Fruit fly (Drosophila melanogaster) whole organism, larva: Measurements from ENCODE around the gene CG18132.

Experiments
- noc ChIP-seq: fragments of 200-800 bp; sonication (Bioruptor generic); optimal IDR thresholded peaks from 3 replicates; lab custom pipeline; 2019; ENCODE audit warnings: missing biosample characterization, mild to moderate bottlenecking, missing genetic modification characterization, moderate library complexity

Gene CG18132

DNA sequence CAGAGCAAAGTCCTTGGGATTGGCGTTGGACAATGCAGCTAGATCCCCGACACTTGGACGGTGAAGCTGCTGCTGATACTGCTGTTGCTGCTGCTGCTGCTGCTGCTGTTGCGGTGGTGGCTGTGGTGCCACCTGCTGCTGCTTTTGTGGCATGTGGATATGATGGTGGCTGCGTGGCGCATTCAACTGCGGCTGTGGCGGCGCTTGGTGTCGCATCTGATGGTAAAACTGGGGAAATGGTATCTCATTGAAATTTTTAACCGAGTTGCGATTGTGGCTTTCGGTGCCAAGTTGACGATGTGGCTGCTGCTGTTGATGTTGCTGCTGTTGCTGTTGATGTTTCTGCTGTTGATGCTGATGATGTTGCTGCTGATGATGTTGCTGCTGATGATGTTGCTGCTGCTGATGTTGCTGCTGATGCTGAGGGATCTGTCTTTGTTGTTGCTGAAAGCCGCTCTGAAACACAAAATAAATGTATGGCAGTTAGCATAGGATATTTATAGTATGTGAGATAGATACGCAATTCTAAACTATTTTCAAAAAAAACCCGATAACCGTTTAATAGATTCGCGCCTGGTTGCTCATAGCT is 18.2 kb downstream of the CG18132 start:
- TF ChIP-seq noc: no peak

DNA sequence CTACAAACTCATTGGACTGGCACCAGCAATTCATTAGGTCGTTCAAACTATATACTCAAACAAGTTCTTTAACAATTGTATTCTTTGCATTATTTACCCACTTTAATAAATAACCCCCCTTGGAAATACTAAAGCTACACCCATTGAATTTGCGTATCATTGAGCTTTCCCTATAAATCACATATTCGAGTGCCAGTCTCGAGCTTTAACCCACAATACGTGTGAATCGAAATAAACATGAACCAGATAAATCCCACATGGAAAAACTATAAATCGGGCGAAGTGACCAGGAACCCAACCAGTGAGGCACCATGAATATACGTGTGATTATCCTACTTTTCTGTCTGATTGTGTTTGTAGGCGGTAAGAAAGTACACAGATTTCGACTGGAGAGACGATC is 20.3 kb downstream of the CG18132 start, which contains the start of gene CG31661:
TSS of gene CG31661 (plus strand) at position 301 of the 400 bp plus-strand sequence.
- no peak for TF ChIP-seq noc

- no peak for TF ChIP-seq noc
These were observed 22.1 kb downstream of the CG18132 start, which contains the start of gene CG31926 for dm6 chr2L:1495160-1495559. TSS of gene CG31926 (plus strand) at chr2L:1495460.

dm6 chr2L:1493770-1494169 is 23.5 kb downstream of the CG18132 start, which contains the start of gene CG33128:
TSS of gene CG33128 (plus strand) at chr2L:1494070.
- TF ChIP-seq noc: no peak

dm6 chr2L:1491791-1492345 is 25.4 kb downstream of the CG18132 start, which contains the start of gene CG31928:
TSS of gene CG31928 (plus strand) at chr2L:1492295.
- no peak for TF ChIP-seq noc

- no peak for TF ChIP-seq noc
These were observed 31.2 kb downstream of the CG18132 start for dm6 chr2L:1485975-1486665.

dm6 chr2L:1478488-1478887 is 38.8 kb downstream of the CG18132 start:
- no peak for TF ChIP-seq noc

DNA sequence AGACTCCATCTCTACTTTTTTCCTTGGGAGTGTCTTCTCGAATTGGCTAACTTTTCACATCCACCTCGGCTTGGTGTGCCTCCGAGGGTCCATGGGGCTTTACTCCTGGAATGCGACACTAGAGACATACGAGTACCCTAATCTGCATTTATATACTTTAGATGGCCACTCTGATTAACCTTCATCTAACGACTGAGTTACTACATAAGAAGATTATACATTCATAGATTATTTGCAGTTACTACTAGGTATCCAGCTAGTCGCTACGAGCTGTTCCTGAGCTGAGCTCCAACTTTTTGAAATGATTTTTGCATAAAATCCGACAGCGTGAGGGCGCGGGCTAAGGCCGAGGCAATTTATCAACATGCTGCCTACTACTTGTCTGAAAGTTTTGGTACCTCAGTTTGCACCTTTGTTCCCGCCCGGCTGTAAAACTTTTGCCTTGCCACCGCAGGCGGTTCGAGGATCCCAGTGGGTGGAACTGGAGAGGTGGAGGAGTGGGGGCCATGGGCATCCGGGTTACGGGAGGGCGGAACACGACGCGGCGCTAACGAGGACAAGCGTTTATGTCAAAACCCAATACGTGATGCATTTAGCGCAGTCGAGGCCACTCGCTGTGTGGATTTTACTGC is 40.3 kb downstream of the CG18132 start:
- TF ChIP-seq noc: no peak

DNA sequence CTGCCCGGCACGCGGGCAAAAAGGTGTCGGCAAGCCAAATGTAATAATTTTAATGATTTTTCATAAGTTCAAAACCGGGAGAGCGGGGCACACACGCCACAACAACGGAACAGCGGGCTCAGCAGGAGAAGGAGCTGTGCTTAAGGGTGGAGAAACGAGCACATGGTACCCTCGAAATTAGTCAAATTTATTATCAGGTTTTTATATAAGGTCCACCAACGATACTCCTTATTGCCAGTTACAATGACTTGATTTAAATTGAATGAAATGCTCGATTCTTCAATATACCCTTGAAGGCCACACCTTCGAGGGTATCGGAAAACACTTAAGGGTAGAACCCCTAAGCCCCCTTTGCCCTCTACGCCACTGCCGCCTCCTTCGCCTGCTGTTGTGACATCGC is 43.9 kb downstream of the CG18132 start:
- no peak for TF ChIP-seq noc

DNA sequence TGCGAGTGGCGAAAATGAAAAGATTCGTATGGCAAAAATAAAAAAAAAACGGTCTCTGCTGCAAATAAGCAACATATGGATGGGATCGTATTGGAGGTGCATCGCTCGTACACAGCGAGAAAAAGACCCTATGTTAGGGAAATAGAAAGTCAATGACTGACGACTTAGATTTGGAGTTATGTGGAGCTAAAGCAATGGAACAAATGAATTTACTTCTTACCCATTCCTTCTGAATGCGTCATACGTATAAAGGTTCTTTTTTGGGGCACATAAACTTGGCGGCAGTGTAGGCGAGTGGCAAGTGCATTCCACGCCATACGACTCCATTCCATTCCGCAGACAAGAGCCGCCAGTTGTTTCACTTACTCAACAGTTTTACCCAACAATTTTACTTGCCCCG is 46.5 kb downstream of the CG18132 start:
- TF ChIP-seq noc: no peak

DNA sequence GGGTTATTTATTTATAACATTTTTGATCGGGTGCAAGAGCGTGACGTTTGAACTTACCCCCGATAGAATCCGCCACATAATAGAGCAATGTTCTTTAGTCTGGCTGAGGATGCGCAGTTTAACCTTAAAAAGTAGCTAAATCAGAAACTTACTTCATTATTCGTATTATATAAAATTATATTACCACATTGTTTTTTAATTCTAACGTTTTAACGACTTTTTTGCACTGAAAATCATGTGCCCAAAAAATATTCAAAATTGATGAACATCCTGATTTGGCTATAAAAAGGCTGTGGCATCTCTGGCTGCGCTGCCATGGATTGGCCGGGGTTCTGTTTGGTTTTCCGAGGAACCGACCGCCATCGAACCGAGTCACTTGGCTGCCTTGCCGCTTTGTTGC is 47.3 kb downstream of the CG18132 start:
- TF ChIP-seq noc: no peak
